Worm (Caenorhabditis elegans) whole organism, midembryonic: Measurements from ENCODE around the gene F18A11.2.

ENCODE experiments used
- T22C8.4 ChIP-seq: fragments of 200-800 bp; sonication (Bioruptor generic); IDR thresholded peaks from 2 replicates; pipeline ENCODE4 v1.3.6; 2022; ENCODE audit warnings: missing genetic modification characterization, missing compliant biosample characterization
- cog-1 ChIP-seq: sonication (generic microtip); optimal IDR thresholded peaks from 2 replicates; lab custom pipeline; 2016; ENCODE audit warnings: missing genetic modification characterization, missing compliant biosample characterization
- flt-1 ChIP-seq: fragments of 200-800 bp; sonication (Bioruptor generic); IDR thresholded peaks from 2 replicates; pipeline ENCODE4 v1.3.6; 2022; ENCODE audit warnings: missing genetic modification characterization, missing compliant biosample characterization
- klf-2 ChIP-seq: fragments of 200-800 bp; sonication (Bioruptor generic); conservative IDR thresholded peaks from 2 replicates; pipeline ENCODE4 v1.3.6; 2022; ENCODE audit warnings: missing genetic modification reagents, missing genetic modification characterization, missing compliant biosample characterization
- med-1 ChIP-seq: sonication (generic microtip); optimal IDR thresholded peaks from 2 replicates; lab custom pipeline; 2017; ENCODE audit warnings: missing genetic modification characterization, mild to moderate bottlenecking, missing compliant biosample characterization, antibody characterized with exemption, missing genetic modification reagents; ENCODE audit not compliant: insufficient read depth
- ref-1 ChIP-seq: fragments of 200-800 bp; sonication (Bioruptor generic); conservative IDR thresholded peaks from 2 replicates; pipeline ENCODE4 v1.3.6; 2022; ENCODE audit warnings: missing genetic modification reagents, missing genetic modification characterization, missing compliant biosample characterization
- tab-1 ChIP-seq: fragments of 200-800 bp; sonication (Bioruptor generic); IDR thresholded peaks from 2 replicates; pipeline ENCODE4 v1.3.6; 2022; ENCODE audit warnings: missing genetic modification characterization, missing compliant biosample characterization
- ztf-23 ChIP-seq: fragments of 200-800 bp; sonication (Bioruptor generic); IDR thresholded peaks from 2 replicates; pipeline ENCODE4 v1.3.6; 2022; ENCODE audit warnings: missing genetic modification reagents, missing genetic modification characterization, missing compliant biosample characterization
- ztf-29 ChIP-seq: fragments of 200-800 bp; sonication (Bioruptor generic); IDR thresholded peaks from 2 replicates; pipeline ENCODE4 v1.3.6; 2022; ENCODE audit warnings: missing genetic modification reagents, missing genetic modification characterization, missing compliant biosample characterization

The F18A11.2 gene

ce11 chrII:13012684-13013083 lies 18.8 kb upstream of the F18A11.2 start:
- TF ChIP-seq klf-2 (GFP tag; lab: Robert Waterston, UW) (no peak), cog-1 (tag; lab: Kevin White, UChicago) (no peak), tab-1 (GFP tag; lab: Robert Waterston, UW) (no peak), T22C8.4 (no peak), ref-1 (GFP tag; lab: Robert Waterston, UW) (no peak), ztf-29 (GFP tag; lab: Robert Waterston, UW) (no peak), flt-1 (GFP tag; lab: Robert Waterston, UW) (no peak), med-1 (GFP tag; lab: Kevin White, UChicago) (no peak), ztf-23 (GFP tag; lab: Robert Waterston, UW) (no peak)

- TF ChIP-seq tab-1 (GFP tag; lab: Robert Waterston, UW) (no peak), ztf-29 (GFP tag; lab: Robert Waterston, UW) (no peak), flt-1 (GFP tag; lab: Robert Waterston, UW) (no peak), klf-2 (GFP tag; lab: Robert Waterston, UW) (no peak), cog-1 (tag; lab: Kevin White, UChicago) (no peak)
Observed at ce11 chrII:13013966-13014365, 17.5 kb upstream of the F18A11.2 start, which contains the start of gene F18A11.5. F18A11.5 (minus strand) TSS chrII:13014286.

- 0 out of 2 replicates have a peak, but pooled peaks have one; percentile 42 for TF ChIP-seq tab-1 (GFP tag; lab: Robert Waterston, UW)
- peak; percentile 90 for TF ChIP-seq flt-1 (GFP tag; lab: Robert Waterston, UW)
- TF ChIP-seq ref-1 (GFP tag; lab: Robert Waterston, UW) = peak; percentile 56; the same call in 1 of the 2 replicates
- TF ChIP-seq T22C8.4 = peak; percentile 30; the same call in 1 of the 2 replicates
- TF ChIP-seq ztf-23 (GFP tag; lab: Robert Waterston, UW) = peak; percentile 69; the same call in 1 of the 2 replicates
- peak; percentile 71; the same call in 1 of the 2 replicates for TF ChIP-seq klf-2 (GFP tag; lab: Robert Waterston, UW)
Observed at ce11 chrII:13016381-13016780, 15.1 kb upstream of the F18A11.2 start.

ce11 chrII:13022555-13022954 lies 8.9 kb upstream of the F18A11.2 start:
- TF ChIP-seq med-1 (GFP tag; lab: Kevin White, UChicago) (no peak), ztf-23 (GFP tag; lab: Robert Waterston, UW) (no peak), klf-2 (GFP tag; lab: Robert Waterston, UW) (no peak), ref-1 (GFP tag; lab: Robert Waterston, UW) (no peak)

ce11 chrII:13023518-13023917 lies 8.0 kb upstream of the F18A11.2 start:
- TF ChIP-seq ref-1 (GFP tag; lab: Robert Waterston, UW) (no peak), klf-2 (GFP tag; lab: Robert Waterston, UW) (no peak), ztf-23 (GFP tag; lab: Robert Waterston, UW) (no peak), flt-1 (GFP tag; lab: Robert Waterston, UW) (no peak), ztf-29 (GFP tag; lab: Robert Waterston, UW) (no peak), T22C8.4 (no peak), cog-1 (tag; lab: Kevin White, UChicago) (no peak), tab-1 (GFP tag; lab: Robert Waterston, UW) (no peak), med-1 (GFP tag; lab: Kevin White, UChicago) (no peak)

ce11 chrII:13025794-13026412 lies 5.6 kb upstream of the F18A11.2 start, which contains the start of gene max-2:
max-2 (minus strand) TSS chrII:13025844.
- no peak for TF ChIP-seq cog-1 (tag; lab: Kevin White, UChicago)

ce11 chrII:13029290-13030050 lies 2.0 kb upstream of the F18A11.2 start:
- TF ChIP-seq med-1 (GFP tag; lab: Kevin White, UChicago) = no peak
- no peak for TF ChIP-seq flt-1 (GFP tag; lab: Robert Waterston, UW)
- no peak for TF ChIP-seq T22C8.4
- no peak for TF ChIP-seq ztf-23 (GFP tag; lab: Robert Waterston, UW)
- TF ChIP-seq ztf-29 (GFP tag; lab: Robert Waterston, UW) = no peak
- TF ChIP-seq cog-1 (tag; lab: Kevin White, UChicago) = no peak
- no peak for TF ChIP-seq ref-1 (GFP tag; lab: Robert Waterston, UW)
- no peak for TF ChIP-seq klf-2 (GFP tag; lab: Robert Waterston, UW)
- no peak for TF ChIP-seq tab-1 (GFP tag; lab: Robert Waterston, UW)

- TF ChIP-seq ref-1 (GFP tag; lab: Robert Waterston, UW) (no peak), cog-1 (tag; lab: Kevin White, UChicago) (no peak), tab-1 (GFP tag; lab: Robert Waterston, UW) (no peak; the same call in 1 of the 2 replicates), flt-1 (GFP tag; lab: Robert Waterston, UW) (no peak), ztf-29 (GFP tag; lab: Robert Waterston, UW) (no peak), T22C8.4 (no peak), klf-2 (GFP tag; lab: Robert Waterston, UW) (no peak), med-1 (GFP tag; lab: Kevin White, UChicago) (no peak), ztf-23 (GFP tag; lab: Robert Waterston, UW) (no peak)
Observed at ce11 chrII:13030051-13030437, 1.5 kb upstream of the F18A11.2 start.

- TF ChIP-seq ztf-29 (GFP tag; lab: Robert Waterston, UW) (no peak), cog-1 (tag; lab: Kevin White, UChicago) (peak; percentile 35)
Observed at ce11 chrII:13030567-13031188, 821 bp upstream of the F18A11.2 start.
